Worm (Caenorhabditis elegans): ENCODE data around the gene nhr-40.

DNA sequence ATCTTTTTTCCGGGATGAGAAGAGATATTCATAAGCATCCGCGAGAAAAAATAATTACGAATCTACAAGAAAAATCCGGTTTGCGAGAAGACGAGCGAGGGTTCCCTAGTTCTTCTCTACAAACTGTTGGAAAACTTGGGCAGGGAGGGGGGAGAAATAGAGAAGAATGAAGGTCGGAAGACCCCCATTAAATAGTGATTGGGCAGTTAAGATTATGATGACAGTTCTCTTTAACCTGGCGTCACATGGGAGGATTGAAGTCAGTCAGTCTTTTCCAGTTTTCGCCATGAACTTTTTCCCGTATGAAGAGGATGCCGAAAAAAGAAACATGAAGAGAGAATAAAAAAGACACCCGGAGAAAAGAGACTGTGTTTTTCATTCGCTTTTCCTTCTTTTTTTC lies 3.0 kb upstream of the nhr-40 start:
- no peak for TF ChIP-seq lsy-2 (tag; optimal IDR thresholded peaks at IDR 0.05)
- no peak for TF ChIP-seq madf-5 (GFP tag; IDR thresholded peaks at IDR 0.05)
- no peak for TF ChIP-seq R02D3.7 (tag; optimal IDR thresholded peaks at IDR 0.05)
- peak; percentile 71; the same call in 1 of the 2 replicates for TF ChIP-seq tra-1 (GFP tag; IDR thresholded peaks at IDR 0.05)
- TF ChIP-seq mdt-29 (GFP tag; IDR thresholded peaks at IDR 0.05), result no peak
- no peak for TF ChIP-seq aly-2 (tag; optimal IDR thresholded peaks at IDR 0.05)
- no peak for TF ChIP-seq lin-1 (GFP tag; IDR thresholded peaks at IDR 0.05)
- no peak for TF ChIP-seq ceh-32 (tag; optimal IDR thresholded peaks at IDR 0.05; ENCODE audit: poor library complexity)
- TF ChIP-seq skn-1 (tag; optimal IDR thresholded peaks at IDR 0.05), result no peak
- no peak for TF ChIP-seq tag-97 (GFP tag; IDR thresholded peaks at IDR 0.05)
- no peak for TF ChIP-seq attf-4 (tag; optimal IDR thresholded peaks at IDR 0.05)
- peak in 1 of 2 experiments; percentile 95 for TF ChIP-seq unc-62 (GFP tag; optimal IDR thresholded peaks at IDR 0.05 in 1 of 2)
- TF ChIP-seq unc-62 (tag; optimal IDR thresholded peaks at IDR 0.05), result no peak
